Fruit fly (Drosophila melanogaster) whole organism, pupa: ENCODE data around the gene CG17167.

Experiments
- CG10348 ChIP-seq: fragments of 200-800 bp; sonication (Bioruptor generic); IDR thresholded peaks from 2 replicates; pipeline ENCODE4 v1.3.6; 2022; ENCODE audit warnings: missing biosample characterization, missing genetic modification characterization
- CG12605 ChIP-seq: fragments of 200-800 bp; sonication (Bioruptor generic); IDR thresholded peaks from 2 replicates; pipeline ENCODE4 v1.3.6; 2022; ENCODE audit warnings: missing biosample characterization, missing genetic modification characterization
- CG13204 ChIP-seq: fragments of 200-800 bp; sonication (Bioruptor generic); optimal IDR thresholded peaks from 2 replicates; lab custom pipeline; 2018; ENCODE audit warnings: missing biosample characterization, mild to moderate bottlenecking, missing genetic modification characterization, moderate library complexity
- CG14655 ChIP-seq: fragments of 200-800 bp; sonication (Bioruptor generic); optimal IDR thresholded peaks from 3 replicates; lab custom pipeline; 2017; ENCODE audit warnings: mild to moderate bottlenecking, missing biosample characterization, missing genetic modification reagents, missing genetic modification characterization
- CG15710 ChIP-seq: fragments of 200-800 bp; sonication (Bioruptor generic); optimal IDR thresholded peaks from 2 replicates; lab custom pipeline; 2018; ENCODE audit warnings: missing biosample characterization, mild to moderate bottlenecking, missing genetic modification characterization, moderate library complexity
- CG17806 ChIP-seq: fragments of 200-800 bp; sonication (Bioruptor generic); optimal IDR thresholded peaks from 2 replicates; lab custom pipeline; 2018; ENCODE audit warnings: missing biosample characterization, mild to moderate bottlenecking, missing genetic modification characterization, moderate library complexity
- CG32121 ChIP-seq: fragments of 200-800 bp; sonication (Bioruptor generic); IDR thresholded peaks from 2 replicates; pipeline ENCODE4 v1.3.6; 2022; ENCODE audit warnings: missing biosample characterization, missing genetic modification characterization
- CG34367 ChIP-seq: fragments of 200-800 bp; sonication (Bioruptor generic); optimal IDR thresholded peaks from 2 replicates; lab custom pipeline; 2018; ENCODE audit warnings: missing biosample characterization, mild to moderate bottlenecking, missing genetic modification characterization
- CG4496 ChIP-seq: fragments of 200-800 bp; sonication (Bioruptor generic); IDR thresholded peaks from 3 replicates; pipeline ENCODE4 v1.3.6; 2022; ENCODE audit warnings: missing biosample characterization, missing genetic modification characterization
- CG8159 ChIP-seq: fragments of 200-800 bp; sonication (Bioruptor generic); optimal IDR thresholded peaks from 3 replicates; lab custom pipeline; 2018; ENCODE audit warnings: missing biosample characterization, mild to moderate bottlenecking, missing genetic modification characterization, moderate library complexity
- CG8301 ChIP-seq: fragments of 200-800 bp; sonication (Bioruptor generic); optimal IDR thresholded peaks from 2 replicates; lab custom pipeline; 2018; ENCODE audit warnings: missing biosample characterization, mild to moderate bottlenecking, missing genetic modification characterization
- CG9948 ChIP-seq: fragments of 200-800 bp; sonication (Bioruptor generic); optimal IDR thresholded peaks from 2 replicates; lab custom pipeline; 2018; ENCODE audit warnings: missing biosample characterization, mild to moderate bottlenecking, missing genetic modification characterization, moderate library complexity
- D1 ChIP-seq: fragments of 200-800 bp; sonication (Bioruptor generic); optimal IDR thresholded peaks from 2 replicates; lab custom pipeline; 2018; ENCODE audit warnings: missing biosample characterization, mild to moderate bottlenecking, missing genetic modification characterization, moderate library complexity
- EcR ChIP-seq: fragments of 200-800 bp; sonication (Bioruptor generic); optimal IDR thresholded peaks from 3 replicates; lab custom pipeline; 2019; ENCODE audit warnings: missing biosample characterization, missing genetic modification characterization, mild to moderate bottlenecking, moderate library complexity, missing genetic modification reagents
- Ets98B ChIP-seq: fragments of 200-800 bp; sonication (Bioruptor generic); IDR thresholded peaks from 2 replicates; pipeline ENCODE4 v1.3.6; 2022; ENCODE audit warnings: missing biosample characterization, missing genetic modification characterization
- Pif1A ChIP-seq: fragments of 200-800 bp; sonication (Bioruptor generic); optimal IDR thresholded peaks from 3 replicates; lab custom pipeline; 2016; ENCODE audit warnings: missing biosample characterization, missing genetic modification characterization
- Pif1B ChIP-seq: fragments of 200-800 bp; sonication (Bioruptor generic); optimal IDR thresholded peaks from 3 replicates; lab custom pipeline; 2016; ENCODE audit warnings: missing biosample characterization, missing genetic modification characterization
- Snoo ChIP-seq: fragments of 200-800 bp; sonication (Bioruptor generic); optimal IDR thresholded peaks from 3 replicates; lab custom pipeline; 2017; ENCODE audit warnings: missing biosample characterization, mild to moderate bottlenecking, missing genetic modification characterization, inconsistent platforms
- fd96Ca ChIP-seq: fragments of 200-800 bp; sonication (Bioruptor generic); IDR thresholded peaks from 3 replicates; pipeline ENCODE4 v1.3.6; 2022; ENCODE audit warnings: missing biosample characterization, missing genetic modification characterization
- gl ChIP-seq: fragments of 200-800 bp; sonication (Bioruptor generic); optimal IDR thresholded peaks from 2 replicates; lab custom pipeline; 2018; ENCODE audit warnings: missing biosample characterization, mild to moderate bottlenecking, missing genetic modification characterization
- rn ChIP-seq: fragments of 200-800 bp; sonication (Bioruptor generic); IDR thresholded peaks from 2 replicates; pipeline ENCODE4 v1.3.6; 2022; ENCODE audit warnings: missing biosample characterization, missing genetic modification characterization

CG17167 gene

DNA sequence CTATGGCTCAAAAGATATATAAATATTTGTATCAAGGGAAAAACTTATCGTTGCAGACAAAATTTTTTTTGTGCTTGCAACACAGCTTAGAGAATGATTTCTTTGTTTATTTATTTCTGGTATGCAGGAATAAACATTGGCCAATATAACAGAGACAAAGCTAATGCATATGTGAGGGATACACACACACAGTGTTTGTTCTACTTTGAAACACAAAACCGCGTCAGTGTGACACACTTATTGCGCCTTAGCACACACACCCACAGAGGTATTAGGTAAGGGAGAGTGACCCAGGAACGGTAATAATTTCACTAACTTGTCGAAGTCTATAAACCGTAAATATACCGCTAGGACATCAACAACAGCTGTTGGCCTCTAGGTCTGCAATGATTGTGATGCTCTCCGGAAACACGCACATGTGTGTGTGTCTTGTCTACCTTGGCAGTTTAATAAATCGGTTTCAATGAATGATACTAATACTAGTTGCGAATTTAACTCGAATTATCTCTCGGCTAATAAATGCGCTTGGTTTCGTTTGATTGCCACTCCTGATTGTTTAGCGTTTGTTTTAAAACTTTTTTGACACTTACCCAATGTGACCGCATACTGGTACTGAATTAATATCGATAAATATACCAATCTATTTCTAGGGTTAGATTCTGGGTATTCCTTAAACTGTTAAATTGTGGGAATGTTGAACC, 28.2 kb downstream of the CG17167 start, which contains the start of gene CG17162:
TSS of gene CG17162 (minus strand) at position 619 of the 701 bp plus-strand sequence.
- TF ChIP-seq CG32121 (GFP tag; lab: Robert Waterston, UW) (no peak), CG8159 (tag; lab: Kevin White, UChicago) (no peak), CG14655 (GFP tag; lab: Kevin White, UChicago) (no peak), CG9948 (no peak), Pif1A (GFP tag; lab: Kevin White, UChicago) (no peak), rn (no peak), Snoo (no peak), CG12605 (GFP tag; lab: Robert Waterston, UW) (no peak), Pif1B (GFP tag; lab: Kevin White, UChicago) (no peak), fd96Ca (GFP tag; lab: Robert Waterston, UW) (no peak), CG4496 (GFP tag; lab: Robert Waterston, UW) (no peak), Ets98B (GFP tag; lab: Robert Waterston, UW) (no peak), CG13204 (GFP tag; lab: Kevin White, UChicago) (no peak), gl (tag; lab: Kevin White, UChicago) (no peak), CG34367 (tag; lab: Kevin White, UChicago) (no peak), D1 (no peak), CG17806 (tag; lab: Kevin White, UChicago) (no peak)
- TF ChIP-seq, all 21 proteins: peak for 0

DNA sequence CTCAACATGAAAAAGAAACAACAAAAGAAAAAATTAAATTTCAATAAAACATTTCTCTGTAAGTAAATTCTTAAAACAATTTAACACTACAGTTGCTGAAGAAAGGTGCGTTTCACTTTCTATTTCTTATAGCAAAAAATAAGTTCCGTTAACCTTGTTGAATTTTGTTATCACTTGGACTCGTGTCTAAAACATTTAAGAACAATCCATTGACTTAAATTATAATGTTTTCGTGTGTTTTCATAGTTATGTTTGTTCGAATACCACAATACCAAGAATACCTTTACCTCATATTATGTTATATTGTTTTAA, 28.7 kb downstream of the CG17167 start:
- TF ChIP-seq CG15710 (tag; lab: Kevin White, UChicago) (peak; percentile 12), fd96Ca (GFP tag; lab: Robert Waterston, UW) (no peak)

DNA sequence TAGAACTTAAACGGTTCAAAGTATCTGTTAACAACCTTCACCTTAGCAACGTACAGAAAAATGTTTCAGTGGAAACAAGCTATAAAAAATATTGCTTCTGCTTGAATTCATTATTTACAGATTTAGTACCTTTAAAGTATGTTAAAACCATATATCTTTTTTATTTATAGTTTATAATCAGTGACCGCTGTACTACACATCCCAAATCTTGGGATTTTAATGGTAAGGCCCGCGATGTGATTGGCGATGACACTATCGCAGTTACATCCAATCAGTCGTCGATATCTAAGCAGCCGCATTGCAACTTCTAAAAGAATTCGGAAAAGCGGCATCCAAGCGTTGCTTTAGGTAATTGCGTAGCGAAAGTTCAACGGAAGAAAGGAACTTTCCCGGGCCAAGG, 29.1 kb downstream of the CG17167 start:
- TF ChIP-seq Ets98B (GFP tag; lab: Robert Waterston, UW) (no peak), CG9948 (no peak), Pif1B (GFP tag; lab: Kevin White, UChicago) (no peak), CG32121 (GFP tag; lab: Robert Waterston, UW) (no peak), CG8159 (tag; lab: Kevin White, UChicago) (no peak), CG34367 (tag; lab: Kevin White, UChicago) (no peak), CG4496 (GFP tag; lab: Robert Waterston, UW) (no peak)

DNA sequence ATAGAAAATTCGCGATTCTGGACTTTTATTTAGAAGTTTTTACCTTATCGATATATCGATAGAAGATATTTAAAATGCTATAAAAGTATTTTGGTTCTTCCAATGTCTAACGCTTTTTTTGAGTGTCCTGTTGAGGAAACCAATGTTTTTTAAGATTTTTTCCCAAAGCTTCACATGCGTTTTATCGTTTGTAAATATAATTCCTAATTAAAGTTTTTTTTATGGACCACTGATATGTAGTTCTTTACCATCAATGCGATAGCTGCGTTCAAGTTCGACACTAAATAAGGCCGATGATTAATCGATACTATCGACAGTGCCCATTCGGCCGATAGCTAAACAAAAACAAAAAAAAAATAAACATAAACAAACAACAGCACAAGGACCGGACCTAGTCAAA, 37.6 kb downstream of the CG17167 start, which contains the start of gene ATbp:
TSS of gene ATbp (plus strand) at position 312 of the 400 bp plus-strand sequence.
- TF ChIP-seq CG13204 (GFP tag; lab: Kevin White, UChicago) (no peak), gl (tag; lab: Kevin White, UChicago) (no peak), CG17806 (tag; lab: Kevin White, UChicago) (no peak), CG8301 (tag; lab: Kevin White, UChicago) (no peak), Pif1B (GFP tag; lab: Kevin White, UChicago) (no peak), rn (no peak), CG32121 (GFP tag; lab: Robert Waterston, UW) (no peak), Pif1A (GFP tag; lab: Kevin White, UChicago) (no peak), CG14655 (GFP tag; lab: Kevin White, UChicago) (no peak), Snoo (no peak), CG12605 (GFP tag; lab: Robert Waterston, UW) (no peak), CG9948 (no peak), CG15710 (tag; lab: Kevin White, UChicago) (no peak), CG10348 (no peak), EcR (GFP tag; lab: Kevin White, UChicago) (no peak), CG4496 (GFP tag; lab: Robert Waterston, UW) (no peak), CG8159 (tag; lab: Kevin White, UChicago) (no peak), fd96Ca (GFP tag; lab: Robert Waterston, UW) (no peak), D1 (no peak)
